Worm (Caenorhabditis elegans): ENCODE results near the gene chil-14.
A peak's percentile ranks its signal among the peaks of the same experiment; 100 is the strongest.

ce11 chrV:1464543-1465040 is 9.7 kb downstream of the chil-14 start, which contains the start of the genes fpn-1.2 and pqn-54:
- TF ChIP-seq fos-1 (tag; optimal IDR thresholded peaks at IDR 0.05) (no peak), lin-15B (tag; optimal IDR thresholded peaks at IDR 0.05) (no peak), unc-62 (GFP tag; optimal IDR thresholded peaks at IDR 0.05 in 1 of 2) (no peak), unc-62 (tag; optimal IDR thresholded peaks at IDR 0.05) (no peak), nhr-28 (tag; optimal IDR thresholded peaks at IDR 0.05) (peak; percentile 66), zfp-2 (tag; optimal IDR thresholded peaks at IDR 0.05) (no peak), daf-12 (tag; optimal IDR thresholded peaks at IDR 0.05) (no peak), nhr-102 (tag; optimal IDR thresholded peaks at IDR 0.05) (no peak), mxl-2 (GFP tag; conservative IDR thresholded peaks at IDR 0.05) (no peak), nhr-77 (tag; optimal IDR thresholded peaks at IDR 0.05) (peak; percentile 26), skn-1 (tag; optimal IDR thresholded peaks at IDR 0.05) (no peak), unc-130 (GFP tag; optimal IDR thresholded peaks at IDR 0.05) (no peak), zip-2 (tag; optimal IDR thresholded peaks at IDR 0.05) (no peak), nhr-11 (tag; optimal IDR thresholded peaks at IDR 0.05) (no peak), lir-3 (tag; optimal IDR thresholded peaks at IDR 0.05) (no peak)
